Worm (Caenorhabditis elegans): Measurements from ENCODE around the gene T13H5.8.

DNA sequence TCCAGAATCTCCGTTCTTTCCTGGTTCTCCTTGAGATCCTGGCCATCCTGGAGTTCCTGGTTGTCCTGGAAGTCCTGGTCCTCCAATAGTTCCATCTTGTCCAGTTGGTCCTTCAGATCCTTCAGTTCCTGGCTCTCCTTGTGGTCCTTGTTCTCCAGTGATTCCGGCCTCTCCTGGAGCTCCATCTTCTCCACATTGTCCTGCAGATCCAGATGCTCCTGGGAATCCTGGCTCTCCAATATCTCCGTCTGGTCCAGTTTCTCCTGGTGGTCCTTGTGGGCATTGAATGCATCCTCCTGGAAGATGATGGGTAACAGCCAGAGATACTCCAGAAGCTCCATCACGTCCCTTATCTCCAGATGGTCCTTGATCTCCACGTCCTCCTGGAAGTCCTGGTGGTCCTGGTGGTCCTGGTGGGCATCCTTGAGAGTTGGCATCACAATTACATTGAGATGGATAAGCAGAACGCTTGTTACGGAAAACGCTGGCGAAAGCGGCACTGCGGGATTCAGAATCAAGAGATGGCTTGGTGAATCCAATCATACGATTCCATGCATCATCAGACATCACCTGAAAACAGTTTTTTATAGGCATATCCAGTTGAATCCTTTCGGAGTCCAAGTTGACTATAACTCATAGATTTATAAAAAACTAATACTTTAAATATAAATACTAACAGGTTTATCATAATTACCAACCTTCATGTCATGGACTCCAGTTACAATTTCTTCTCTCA lies 50.1 kb downstream of the T13H5.8 start:
- no peak for TF ChIP-seq egl-27 (tag; optimal IDR thresholded peaks at IDR 0.05)
- TF ChIP-seq mdl-1 (tag; optimal IDR thresholded peaks at IDR 0.05), result no peak
- no peak for TF ChIP-seq skn-1 (tag; optimal IDR thresholded peaks at IDR 0.05)
- TF ChIP-seq unc-39 (tag; optimal IDR thresholded peaks at IDR 0.05), result no peak
- no peak for TF ChIP-seq nhr-43 (tag; optimal IDR thresholded peaks at IDR 0.05; ENCODE audit: poor library complexity, severe bottlenecking)
- no peak for TF ChIP-seq ceh-28 (tag; optimal IDR thresholded peaks at IDR 0.05)
- no peak for TF ChIP-seq elt-1 (tag; optimal IDR thresholded peaks at IDR 0.05)
- TF ChIP-seq nhr-76 (tag; optimal IDR thresholded peaks at IDR 0.05), result no peak
- TF ChIP-seq lin-39 (tag; optimal IDR thresholded peaks at IDR 0.05), result no peak
- no peak for TF ChIP-seq nhr-237 (tag; optimal IDR thresholded peaks at IDR 0.05)
